Worm (Caenorhabditis elegans) whole organism, L2 larva: Measurements from ENCODE around the gene F47C12.13.

Source experiments
- ZK546.5 ChIP-seq: sonication (generic microtip); optimal IDR thresholded peaks from 2 replicates; lab custom pipeline; 2017; ENCODE audit warnings: missing biosample characterization, missing genetic modification characterization
- alr-1 ChIP-seq: fragments of 150-350 bp; optimal IDR thresholded peaks from 2 replicates; lab custom pipeline; 2014; ENCODE audit warnings: missing biosample characterization, missing genetic modification characterization
- dmd-4 ChIP-seq: sonication (generic microtip); optimal IDR thresholded peaks from 2 replicates; lab custom pipeline; 2017; ENCODE audit warnings: missing biosample characterization, missing genetic modification characterization
- egl-27 ChIP-seq: sonication (generic microtip); optimal IDR thresholded peaks from 3 replicates; lab custom pipeline; 2017; ENCODE audit warnings: missing biosample characterization, missing genetic modification reagents, missing genetic modification characterization
- elt-1 ChIP-seq: fragments of 150-350 bp; optimal IDR thresholded peaks from 2 replicates; lab custom pipeline; 2014; ENCODE audit warnings: missing biosample characterization, missing genetic modification characterization
- lin-39 ChIP-seq: fragments of 150-350 bp; optimal IDR thresholded peaks from 2 replicates; lab custom pipeline; 2014; ENCODE audit warnings: missing biosample characterization, missing genetic modification reagents, missing genetic modification characterization
- mdl-1 ChIP-seq, 2 experiments: fragments of 150-350 bp in 1 of 2; sonication (generic microtip) in 1 of 2; optimal IDR thresholded peaks; 2 replicates each; lab custom pipeline; 2017; ENCODE audit warnings: missing biosample characterization in 2 of 2, missing genetic modification characterization in 2 of 2
- nhr-10 ChIP-seq: sonication (generic microtip); optimal IDR thresholded peaks from 2 replicates; lab custom pipeline; 2017; ENCODE audit warnings: missing biosample characterization, missing genetic modification characterization
- nhr-11 ChIP-seq: fragments of 150-350 bp; optimal IDR thresholded peaks from 2 replicates; lab custom pipeline; 2014; ENCODE audit warnings: missing biosample characterization, missing genetic modification characterization
- nhr-237 ChIP-seq: fragments of 150-350 bp; optimal IDR thresholded peaks from 2 replicates; lab custom pipeline; 2014; ENCODE audit warnings: missing biosample characterization, missing genetic modification characterization
- nhr-25 ChIP-seq: fragments of 150-350 bp; sonication (generic microtip); optimal IDR thresholded peaks from 3 replicates; lab custom pipeline; 2014; ENCODE audit warnings: missing biosample characterization, missing genetic modification characterization
- skn-1 ChIP-seq: sonication (generic microtip); optimal IDR thresholded peaks from 2 replicates; lab custom pipeline; 2017; ENCODE audit warnings: missing biosample characterization, missing genetic modification characterization
- snpc-4 ChIP-seq: fragments of 150-350 bp; optimal IDR thresholded peaks from 2 replicates; lab custom pipeline; 2014; ENCODE audit warnings: missing biosample characterization, missing genetic modification characterization
- zag-1 ChIP-seq: fragments of 150-350 bp; optimal IDR thresholded peaks from 2 replicates; lab custom pipeline; 2014; ENCODE audit warnings: missing biosample characterization, missing genetic modification characterization

DNA sequence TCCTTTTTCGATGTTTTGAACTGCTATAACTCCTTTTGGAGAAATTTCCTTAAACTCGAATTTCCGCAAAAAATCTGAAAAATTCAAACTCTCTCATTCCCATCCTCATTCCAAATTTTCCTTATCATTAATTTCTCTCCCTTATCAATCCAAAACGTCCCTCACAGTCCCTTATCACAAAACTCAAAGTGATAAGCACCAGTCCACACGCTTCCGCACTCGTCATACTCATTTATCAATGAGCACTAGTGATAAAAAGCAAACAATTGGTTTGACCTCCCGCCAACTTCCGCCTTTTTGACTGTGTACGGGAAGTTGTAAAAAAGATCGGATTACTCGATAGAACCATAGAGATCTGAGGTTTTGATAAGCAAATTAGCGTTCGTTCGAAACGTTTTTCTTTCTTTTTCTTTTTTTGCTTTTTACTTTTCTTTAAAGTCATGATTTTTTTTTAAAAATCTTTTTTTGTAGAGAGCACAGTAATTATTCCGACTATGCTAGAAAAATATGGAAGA lies 5.5 kb downstream of the F47C12.13 start, which contains the start of gene clec-78:
- no peak for TF ChIP-seq nhr-237 (tag; lab: Kevin White, UChicago)
- no peak for TF ChIP-seq nhr-25 (tag; lab: Kevin White, UChicago)
- no peak for TF ChIP-seq ZK546.5
- no peak for TF ChIP-seq snpc-4
- no peak for TF ChIP-seq zag-1 (tag; lab: Kevin White, UChicago)
- no peak for TF ChIP-seq mdl-1 (tag; optimal IDR thresholded peaks at IDR 0.05; lab: Kevin White, UChicago)
- no peak for TF ChIP-seq nhr-11 (tag; lab: Kevin White, UChicago)
- TF ChIP-seq skn-1 (tag; lab: Kevin White, UChicago), result no peak
- TF ChIP-seq nhr-10 (tag; lab: Kevin White, UChicago), result no peak
- TF ChIP-seq lin-39, result no peak
- peak; percentile 45 for TF ChIP-seq egl-27 (tag; lab: Kevin White, UChicago)
- no peak for TF ChIP-seq alr-1 (tag; lab: Kevin White, UChicago)
- no peak for TF ChIP-seq elt-1 (tag; lab: Kevin White, UChicago)
- no peak for TF ChIP-seq dmd-4 (tag; lab: Kevin White, UChicago)
